Worm (Caenorhabditis elegans) whole organism, L3 larva: Measurements from ENCODE around the gene C50E3.15.

Experiments used
- ZK546.5 ChIP-seq: sonication (generic microtip); optimal IDR thresholded peaks from 2 replicates; lab custom pipeline; 2017; ENCODE audit warnings: missing biosample characterization, missing genetic modification characterization
- ceh-16 ChIP-seq: sonication (generic microtip); optimal IDR thresholded peaks from 2 replicates; lab custom pipeline; 2017; ENCODE audit warnings: missing biosample characterization, missing genetic modification characterization
- ceh-9 ChIP-seq: sonication (generic microtip); optimal IDR thresholded peaks from 2 replicates; lab custom pipeline; 2018; ENCODE audit warnings: missing biosample characterization, missing genetic modification characterization
- egl-27 ChIP-seq: sonication (generic microtip); optimal IDR thresholded peaks from 4 replicates; lab custom pipeline; 2017; ENCODE audit warnings: missing biosample characterization, missing genetic modification reagents, missing genetic modification characterization
- egl-5 ChIP-seq: fragments of 150-350 bp; optimal IDR thresholded peaks from 2 replicates; lab custom pipeline; 2017; ENCODE audit warnings: missing biosample characterization, missing genetic modification reagents, missing genetic modification characterization, inconsistent platforms
- elt-1 ChIP-seq: fragments of 150-350 bp; optimal IDR thresholded peaks from 2 replicates; lab custom pipeline; 2014; ENCODE audit warnings: missing biosample characterization, missing genetic modification characterization
- elt-2 ChIP-seq: sonication (generic microtip); optimal IDR thresholded peaks from 2 replicates; lab custom pipeline; 2016; ENCODE audit warnings: missing genetic modification reagents, mild to moderate bottlenecking, missing genetic modification characterization, missing compliant biosample characterization
- eor-1 ChIP-seq, 2 experiments: fragments of 150-350 bp; optimal IDR thresholded peaks; 2 replicates each; lab custom pipeline; 2014 to 2018; ENCODE audit warnings: missing biosample characterization in 2 of 2, missing genetic modification characterization in 2 of 2
- fkh-10 ChIP-seq: sonication (generic microtip); optimal IDR thresholded peaks from 2 replicates; lab custom pipeline; 2017; ENCODE audit warnings: missing biosample characterization, missing genetic modification reagents, missing genetic modification characterization
- fkh-2 ChIP-seq: fragments of 150-350 bp; optimal IDR thresholded peaks from 2 replicates; lab custom pipeline; 2014; ENCODE audit warnings: missing biosample characterization, missing genetic modification reagents, missing genetic modification characterization
- fos-1 ChIP-seq: fragments of 150-350 bp; optimal IDR thresholded peaks from 2 replicates; lab custom pipeline; 2014; ENCODE audit warnings: missing biosample characterization, missing genetic modification characterization
- hmg-11 ChIP-seq: sonication (generic microtip); optimal IDR thresholded peaks from 2 replicates; lab custom pipeline; 2016; ENCODE audit warnings: missing genetic modification characterization, missing compliant biosample characterization
- jun-1 ChIP-seq: fragments of 150-350 bp; optimal IDR thresholded peaks from 2 replicates; lab custom pipeline; 2014; ENCODE audit warnings: missing biosample characterization, missing genetic modification reagents, missing genetic modification characterization
- lin-15B ChIP-seq: fragments of 150-350 bp; optimal IDR thresholded peaks from 2 replicates; lab custom pipeline; 2014; ENCODE audit warnings: missing biosample characterization, missing genetic modification characterization
- lin-39 ChIP-seq: fragments of 150-350 bp; optimal IDR thresholded peaks from 2 replicates; lab custom pipeline; 2018; ENCODE audit warnings: missing biosample characterization, missing genetic modification reagents, missing genetic modification characterization
- lsy-12 ChIP-seq: sonication (generic microtip); optimal IDR thresholded peaks from 2 replicates; lab custom pipeline; 2016; ENCODE audit warnings: mild to moderate bottlenecking, missing genetic modification characterization, missing compliant biosample characterization
- mml-1 ChIP-seq: fragments of 150-350 bp; sonication (generic microtip); optimal IDR thresholded peaks from 3 replicates; lab custom pipeline; 2014; ENCODE audit warnings: missing biosample characterization, missing genetic modification characterization
- nfya-1 ChIP-seq: sonication (generic microtip); optimal IDR thresholded peaks from 2 replicates; lab custom pipeline; 2017; ENCODE audit warnings: missing genetic modification characterization, mild to moderate bottlenecking, missing compliant biosample characterization, antibody characterized with exemption, moderate library complexity; ENCODE audit not compliant: insufficient read depth
- nhr-11 ChIP-seq: fragments of 150-350 bp; optimal IDR thresholded peaks from 2 replicates; lab custom pipeline; 2014; ENCODE audit warnings: missing biosample characterization, missing genetic modification characterization
- nhr-12 ChIP-seq: fragments of 150-350 bp; optimal IDR thresholded peaks from 2 replicates; lab custom pipeline; 2014; ENCODE audit warnings: missing biosample characterization, missing genetic modification characterization
- nhr-23 ChIP-seq: fragments of 150-350 bp; optimal IDR thresholded peaks from 2 replicates; lab custom pipeline; 2014; ENCODE audit warnings: missing biosample characterization, missing genetic modification reagents, missing genetic modification characterization
- nhr-25 ChIP-seq: sonication (generic microtip); optimal IDR thresholded peaks from 2 replicates; lab custom pipeline; 2017; ENCODE audit warnings: missing biosample characterization, missing genetic modification characterization
- nhr-28 ChIP-seq: fragments of 150-350 bp; optimal IDR thresholded peaks from 2 replicates; lab custom pipeline; 2014; ENCODE audit warnings: missing biosample characterization, missing genetic modification characterization
- nhr-43 ChIP-seq: sonication (generic microtip); optimal IDR thresholded peaks from 2 replicates; lab custom pipeline; 2016; ENCODE audit warnings: mild to moderate bottlenecking, missing genetic modification characterization, missing compliant biosample characterization; ENCODE audit not compliant: poor library complexity, severe bottlenecking
- nhr-67 ChIP-seq: fragments of 150-350 bp; optimal IDR thresholded peaks from 2 replicates; lab custom pipeline; 2014; ENCODE audit warnings: missing biosample characterization, missing genetic modification characterization
- nhr-76 ChIP-seq: fragments of 150-350 bp; sonication (generic microtip); optimal IDR thresholded peaks from 5 replicates; lab custom pipeline; 2014; ENCODE audit warnings: missing biosample characterization, missing genetic modification characterization
- pha-4 ChIP-seq: fragments of 150-350 bp; optimal IDR thresholded peaks from 2 replicates; lab custom pipeline; 2014; ENCODE audit warnings: missing biosample characterization, missing genetic modification reagents, missing genetic modification characterization
- sea-2 ChIP-seq: fragments of 150-350 bp; sonication (generic microtip); optimal IDR thresholded peaks from 4 replicates; lab custom pipeline; 2014; ENCODE audit warnings: missing biosample characterization, missing genetic modification reagents, missing genetic modification characterization
- skn-1 ChIP-seq: fragments of 150-350 bp; optimal IDR thresholded peaks from 2 replicates; lab custom pipeline; 2014; ENCODE audit warnings: missing biosample characterization, missing genetic modification characterization
- snpc-4 ChIP-seq: fragments of 150-350 bp; optimal IDR thresholded peaks from 2 replicates; lab custom pipeline; 2014; ENCODE audit warnings: missing biosample characterization, missing genetic modification characterization
- zag-1 ChIP-seq: fragments of 150-350 bp; optimal IDR thresholded peaks from 2 replicates; lab custom pipeline; 2014; ENCODE audit warnings: missing biosample characterization, missing genetic modification characterization
- ztf-11 ChIP-seq: fragments of 150-350 bp; optimal IDR thresholded peaks from 2 replicates; lab custom pipeline; 2014; ENCODE audit warnings: missing biosample characterization, missing genetic modification characterization
- ztf-4 ChIP-seq: fragments of 150-350 bp; optimal IDR thresholded peaks from 2 replicates; lab custom pipeline; 2014; ENCODE audit warnings: missing biosample characterization, missing genetic modification characterization

C50E3.15 gene

DNA sequence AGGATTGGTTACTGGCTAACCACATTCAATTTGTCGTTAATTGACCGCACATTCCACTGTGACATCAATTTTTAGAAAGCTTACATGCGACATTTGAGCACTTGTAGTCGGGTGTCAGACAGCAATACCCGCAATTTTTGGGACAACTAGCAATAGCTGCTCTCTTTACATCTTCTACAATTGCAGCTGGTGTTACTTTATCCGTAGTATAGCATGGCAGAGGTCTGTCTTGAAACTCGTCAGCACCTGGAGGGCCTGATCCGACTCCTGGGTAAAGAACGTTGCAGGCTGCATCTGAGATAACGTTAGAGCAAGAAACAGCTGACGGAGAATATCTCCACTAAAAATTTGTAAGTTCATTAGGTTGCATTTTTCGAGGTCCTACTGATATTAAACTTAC lies 21.1 kb downstream of the C50E3.15 start:
- no peak for TF ChIP-seq egl-27 (tag; lab: Kevin White, UChicago)
- no peak for TF ChIP-seq nhr-23 (tag; lab: Kevin White, UChicago)
- TF ChIP-seq elt-1: no peak
- no peak for TF ChIP-seq nhr-11 (tag; lab: Kevin White, UChicago)
- no peak for TF ChIP-seq snpc-4 (tag; lab: Kevin White, UChicago)
- no peak for TF ChIP-seq ceh-9
- no peak for TF ChIP-seq nhr-43 (tag; lab: Kevin White, UChicago)
- no peak for TF ChIP-seq pha-4 (tag; lab: Kevin White, UChicago)
- TF ChIP-seq nhr-76 (tag; lab: Kevin White, UChicago): no peak
- TF ChIP-seq nhr-25 (tag; lab: Kevin White, UChicago): no peak
- TF ChIP-seq lin-39 (tag; lab: Kevin White, UChicago): no peak
- TF ChIP-seq, all 47 proteins: peak for 0

- TF ChIP-seq pha-4 (tag; lab: Kevin White, UChicago): no peak
- TF ChIP-seq mml-1: no peak
These were observed 21.6 kb downstream of the C50E3.15 start, which contains the start of gene F07C4.10 for ce11 chrV:7639787-7640186. TSS of gene F07C4.10 (minus strand) at chrV:7639887.

- no peak for TF ChIP-seq jun-1 (tag; lab: Kevin White, UChicago)
- no peak for TF ChIP-seq lsy-12 (tag; lab: Kevin White, UChicago)
- TF ChIP-seq nfya-1 (tag; lab: Kevin White, UChicago): no peak
- TF ChIP-seq ZK546.5: no peak
- no peak for TF ChIP-seq elt-1
- no peak for TF ChIP-seq fos-1 (tag; lab: Kevin White, UChicago)
These were observed 23.5 kb downstream of the C50E3.15 start for ce11 chrV:7641718-7642117.

- TF ChIP-seq hmg-11 (tag; lab: Kevin White, UChicago): no peak
- no peak for TF ChIP-seq nhr-11 (tag; lab: Kevin White, UChicago)
- no peak for TF ChIP-seq fkh-10 (GFP tag; lab: Kevin White, UChicago)
- no peak for TF ChIP-seq zag-1 (tag; lab: Kevin White, UChicago)
- no peak for TF ChIP-seq nfya-1 (tag; lab: Kevin White, UChicago)
- TF ChIP-seq nhr-23 (tag; lab: Kevin White, UChicago): no peak
- no peak for TF ChIP-seq nhr-43 (tag; lab: Kevin White, UChicago)
- no peak for TF ChIP-seq sea-2 (GFP tag; lab: Kevin White, UChicago)
- TF ChIP-seq eor-1 (tag; optimal IDR thresholded peaks at IDR 0.05; lab: Kevin White, UChicago): no peak
- TF ChIP-seq elt-2: no peak
- TF ChIP-seq elt-1: no peak
- no peak for TF ChIP-seq lin-15B (tag; lab: Kevin White, UChicago)
- TF ChIP-seq nhr-67: no peak
- no peak for TF ChIP-seq egl-27 (tag; lab: Kevin White, UChicago)
- no peak for TF ChIP-seq nhr-12 (tag; lab: Kevin White, UChicago)
These were observed 25.2 kb downstream of the C50E3.15 start, which contains the start of gene F07C4.11 for ce11 chrV:7643416-7643815. TSS of gene F07C4.11 (minus strand) at chrV:7643516.

DNA sequence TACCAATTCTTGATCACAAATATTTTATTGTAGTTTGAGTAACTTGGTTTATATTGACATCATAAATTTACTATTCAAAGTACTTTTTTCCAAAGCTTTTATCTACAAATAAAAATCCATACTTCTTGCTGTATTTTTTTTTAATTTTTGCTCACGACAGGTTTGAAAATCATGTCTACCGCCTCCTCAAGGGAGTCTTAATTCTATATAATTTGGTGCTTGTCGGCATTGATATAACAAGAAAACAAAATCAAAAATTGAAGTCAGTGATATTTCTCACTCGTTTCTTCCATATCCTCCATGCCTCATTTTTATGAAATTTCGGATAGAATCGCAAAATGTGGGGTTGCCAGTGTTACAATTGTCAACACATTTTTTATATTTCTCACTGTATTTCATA lies 27.2 kb downstream of the C50E3.15 start, which contains the start of gene str-47:
Gene str-47, plus strand, starts transcription at position 301 of the 400 bp plus-strand sequence.
- TF ChIP-seq nhr-43 (tag; lab: Kevin White, UChicago) (no peak), ztf-11 (tag; lab: Kevin White, UChicago) (no peak), nhr-11 (tag; lab: Kevin White, UChicago) (no peak), fkh-2 (tag; lab: Kevin White, UChicago) (no peak), ceh-16 (tag; lab: Kevin White, UChicago) (no peak), nhr-76 (tag; lab: Kevin White, UChicago) (no peak), fos-1 (tag; lab: Kevin White, UChicago) (no peak), egl-5 (no peak), ztf-4 (tag; lab: Kevin White, UChicago) (no peak), skn-1 (no peak), fkh-10 (GFP tag; lab: Kevin White, UChicago) (no peak), lsy-12 (tag; lab: Kevin White, UChicago) (no peak), eor-1 (tag; optimal IDR thresholded peaks at IDR 0.05; lab: Kevin White, UChicago) (no peak), sea-2 (GFP tag; lab: Kevin White, UChicago) (no peak), nhr-28 (no peak)
